Fruit fly (Drosophila melanogaster) whole organism, prepupa: ENCODE measurements around the gene Shmt.

Experiments
- Blimp-1 ChIP-seq: fragments of 200-800 bp; sonication (Bioruptor generic); optimal IDR thresholded peaks from 3 replicates; lab custom pipeline; 2017; ENCODE audit warnings: missing biosample characterization, missing genetic modification characterization, mild to moderate bottlenecking, moderate library complexity, missing genetic modification reagents
- CG10631 ChIP-seq: fragments of 200-800 bp; sonication (Bioruptor generic); optimal IDR thresholded peaks from 2 replicates; lab custom pipeline; 2016; ENCODE audit warnings: missing biosample characterization, missing genetic modification characterization
- CG10669 ChIP-seq: fragments of 200-800 bp; sonication (Bioruptor generic); optimal IDR thresholded peaks from 3 replicates; lab custom pipeline; 2018; ENCODE audit warnings: missing biosample characterization, mild to moderate bottlenecking, missing genetic modification characterization, moderate library complexity
- CG11294 ChIP-seq: fragments of 200-800 bp; sonication (Bioruptor generic); IDR thresholded peaks from 2 replicates; pipeline ENCODE4 v1.3.6; 2022; ENCODE audit warnings: missing biosample characterization, missing genetic modification characterization
- CG11902 ChIP-seq: fragments of 200-800 bp; sonication (Bioruptor generic); optimal IDR thresholded peaks from 3 replicates; lab custom pipeline; 2016; ENCODE audit warnings: missing biosample characterization, missing genetic modification characterization
- CG15336 ChIP-seq: fragments of 200-800 bp; sonication (Bioruptor generic); IDR thresholded peaks from 2 replicates; pipeline ENCODE4 v1.3.6; 2022; ENCODE audit warnings: missing biosample characterization, missing genetic modification characterization
- CG16779 ChIP-seq: fragments of 200-800 bp; sonication (Bioruptor generic); optimal IDR thresholded peaks from 3 replicates; lab custom pipeline; 2017; ENCODE audit warnings: missing biosample characterization, mild to moderate bottlenecking, missing genetic modification characterization
- CG3032 ChIP-seq: fragments of 200-800 bp; optimal IDR thresholded peaks from 2 replicates; lab custom pipeline; 2019; ENCODE audit warnings: missing biosample characterization, mild to moderate bottlenecking, missing genetic modification characterization, moderate library complexity
- CG31627 ChIP-seq: fragments of 200-800 bp; sonication (Bioruptor generic); optimal IDR thresholded peaks from 3 replicates; lab custom pipeline; 2016; ENCODE audit warnings: missing biosample characterization, missing genetic modification characterization
- CG32006 ChIP-seq: fragments of 200-800 bp; sonication (Bioruptor generic); optimal IDR thresholded peaks from 3 replicates; lab custom pipeline; 2017; ENCODE audit warnings: missing biosample characterization, mild to moderate bottlenecking, missing genetic modification characterization
- CG34406 ChIP-seq: fragments of 200-800 bp; sonication (Bioruptor generic); optimal IDR thresholded peaks from 3 replicates; lab custom pipeline; 2016; ENCODE audit warnings: missing biosample characterization, missing genetic modification characterization
- CG3919 ChIP-seq: fragments of 200-800 bp; sonication (Bioruptor generic); optimal IDR thresholded peaks from 3 replicates; lab custom pipeline; 2016; ENCODE audit warnings: missing biosample characterization, missing genetic modification characterization
- CG6163 ChIP-seq: fragments of 200-800 bp; sonication (Bioruptor generic); IDR thresholded peaks from 3 replicates; pipeline ENCODE4 v1.3.6; 2022; ENCODE audit warnings: missing biosample characterization, missing genetic modification characterization
- CG6276 ChIP-seq: fragments of 200-800 bp; sonication (Bioruptor generic); optimal IDR thresholded peaks from 2 replicates; lab custom pipeline; 2017; ENCODE audit warnings: missing biosample characterization, mild to moderate bottlenecking, missing genetic modification characterization
- CG6808 ChIP-seq: fragments of 200-800 bp; sonication (Bioruptor generic); optimal IDR thresholded peaks from 3 replicates; lab custom pipeline; 2017; ENCODE audit warnings: missing biosample characterization, missing genetic modification characterization, mild to moderate bottlenecking, moderate library complexity, missing genetic modification reagents
- CG6854 ChIP-seq: fragments of 200-800 bp; sonication (Bioruptor generic); optimal IDR thresholded peaks from 2 replicates; lab custom pipeline; 2017; ENCODE audit warnings: missing biosample characterization, mild to moderate bottlenecking, missing genetic modification characterization
- CG7368 ChIP-seq: fragments of 200-800 bp; sonication (Bioruptor generic); optimal IDR thresholded peaks from 3 replicates; lab custom pipeline; 2016; ENCODE audit warnings: missing biosample characterization, missing genetic modification characterization
- CG8119 ChIP-seq: fragments of 200-800 bp; sonication (Bioruptor generic); IDR thresholded peaks from 3 replicates; pipeline ENCODE4 v1.3.6; 2022; ENCODE audit warnings: missing biosample characterization, missing genetic modification characterization
- CG8632 ChIP-seq: fragments of 200-800 bp; sonication (Bioruptor generic); optimal IDR thresholded peaks from 3 replicates; lab custom pipeline; 2016; ENCODE audit warnings: missing biosample characterization, missing genetic modification characterization
- CG9139 ChIP-seq: fragments of 200-800 bp; sonication (Bioruptor generic); optimal IDR thresholded peaks from 3 replicates; lab custom pipeline; 2017; ENCODE audit warnings: missing biosample characterization, mild to moderate bottlenecking, missing genetic modification characterization
- Eip78C ChIP-seq: fragments of 200-800 bp; sonication (Bioruptor generic); peaks from one replicate; lab custom pipeline; 2016; ENCODE audit warnings: missing biosample characterization, missing genetic modification characterization
- Eip93F ChIP-seq: fragments of 200-800 bp; sonication (Bioruptor generic); optimal IDR thresholded peaks from 2 replicates; lab custom pipeline; 2016; ENCODE audit warnings: missing biosample characterization, mild to moderate bottlenecking, missing genetic modification characterization
- Ets96B ChIP-seq: fragments of 200-800 bp; optimal IDR thresholded peaks from 2 replicates; lab custom pipeline; 2019; ENCODE audit warnings: missing biosample characterization, mild to moderate bottlenecking, missing genetic modification characterization, moderate library complexity
- Gug ChIP-seq: fragments of 200-800 bp; sonication (Bioruptor generic); IDR thresholded peaks from 2 replicates; pipeline ENCODE4 v1.3.6; 2022; ENCODE audit warnings: missing biosample characterization, missing genetic modification characterization
- Hr39 ChIP-seq: fragments of 200-800 bp; sonication (Bioruptor generic); optimal IDR thresholded peaks from 2 replicates; lab custom pipeline; 2016; ENCODE audit warnings: missing biosample characterization, missing genetic modification characterization
- Met ChIP-seq: fragments of 200-800 bp; sonication (Bioruptor generic); optimal IDR thresholded peaks from 3 replicates; lab custom pipeline; 2016; ENCODE audit warnings: missing biosample characterization, missing genetic modification characterization
- Sox102F ChIP-seq: fragments of 200-800 bp; sonication (Bioruptor generic); optimal IDR thresholded peaks from 2 replicates; lab custom pipeline; 2016; ENCODE audit warnings: missing biosample characterization, mild to moderate bottlenecking, missing genetic modification characterization
- Sox14 ChIP-seq: fragments of 200-800 bp; sonication (Bioruptor generic); optimal IDR thresholded peaks from 3 replicates; lab custom pipeline; 2016; ENCODE audit warnings: missing biosample characterization, missing genetic modification characterization
- achi ChIP-seq: fragments of 200-800 bp; sonication (Bioruptor generic); optimal IDR thresholded peaks from 3 replicates; lab custom pipeline; 2016; ENCODE audit warnings: missing biosample characterization, missing genetic modification characterization
- acj6 ChIP-seq: fragments of 200-800 bp; sonication (Bioruptor generic); optimal IDR thresholded peaks from 3 replicates; lab custom pipeline; 2016; ENCODE audit warnings: missing biosample characterization, missing genetic modification characterization
- cyc ChIP-seq: fragments of 200-800 bp; sonication (Bioruptor generic); optimal IDR thresholded peaks from 3 replicates; lab custom pipeline; 2016; ENCODE audit warnings: missing biosample characterization, missing genetic modification characterization
- dsx ChIP-seq: fragments of 200-800 bp; optimal IDR thresholded peaks from 3 replicates; lab custom pipeline; 2019; ENCODE audit warnings: missing biosample characterization, mild to moderate bottlenecking, missing genetic modification characterization, moderate library complexity; ENCODE audit not compliant: poor library complexity, severe bottlenecking
- eg ChIP-seq: fragments of 200-800 bp; sonication (Bioruptor generic); IDR thresholded peaks from 3 replicates; pipeline ENCODE4 v1.3.6; 2022; ENCODE audit warnings: missing biosample characterization, missing genetic modification characterization
- esn ChIP-seq: fragments of 200-800 bp; sonication (Bioruptor generic); optimal IDR thresholded peaks from 2 replicates; lab custom pipeline; 2016; ENCODE audit warnings: missing biosample characterization, mild to moderate bottlenecking, missing genetic modification characterization, moderate library complexity
- fd59A ChIP-seq: fragments of 200-800 bp; sonication (Bioruptor generic); optimal IDR thresholded peaks from 2 replicates; lab custom pipeline; 2017; ENCODE audit warnings: missing biosample characterization, mild to moderate bottlenecking, missing genetic modification characterization, missing genetic modification reagents
- fkh ChIP-seq: fragments of 200-800 bp; sonication (Bioruptor generic); optimal IDR thresholded peaks from 3 replicates; lab custom pipeline; 2017; ENCODE audit warnings: missing biosample characterization, mild to moderate bottlenecking, missing genetic modification characterization, moderate library complexity
- net ChIP-seq: fragments of 200-800 bp; sonication (Bioruptor generic); optimal IDR thresholded peaks from 3 replicates; lab custom pipeline; 2016; ENCODE audit warnings: missing biosample characterization, missing genetic modification characterization
- pdm3 ChIP-seq: fragments of 200-800 bp; sonication (Bioruptor generic); optimal IDR thresholded peaks from 3 replicates; lab custom pipeline; 2016; ENCODE audit warnings: missing biosample characterization, missing genetic modification characterization
- salr ChIP-seq, 2 experiments: fragments of 200-800 bp; sonication (Bioruptor generic); optimal IDR thresholded peaks; 3 replicates each; lab custom pipeline; 2016 to 2018; ENCODE audit warnings: missing biosample characterization in 2 of 2, missing genetic modification characterization in 2 of 2, mild to moderate bottlenecking in 1 of 2
- ss ChIP-seq, 2 experiments: fragments of 200-800 bp; sonication (Bioruptor generic); optimal IDR thresholded peaks; 2 replicates in 1 of 2; 3 replicates in 1 of 2; lab custom pipeline; 2017 to 2018; ENCODE audit warnings: mild to moderate bottlenecking in 2 of 2, missing biosample characterization in 2 of 2, missing genetic modification characterization in 2 of 2, moderate library complexity in 1 of 2
- svp ChIP-seq: fragments of 200-800 bp; sonication (Bioruptor generic); peaks from one replicate; lab custom pipeline; 2016; ENCODE audit warnings: missing biosample characterization, missing genetic modification characterization
- topi ChIP-seq: fragments of 200-800 bp; sonication (Bioruptor generic); optimal IDR thresholded peaks from 3 replicates; lab custom pipeline; 2016; ENCODE audit warnings: missing biosample characterization, missing genetic modification characterization
- vri ChIP-seq: fragments of 200-800 bp; sonication (Bioruptor generic); optimal IDR thresholded peaks from 3 replicates; lab custom pipeline; 2016; ENCODE audit warnings: missing biosample characterization, mild to moderate bottlenecking, missing genetic modification characterization

Gene Shmt

DNA sequence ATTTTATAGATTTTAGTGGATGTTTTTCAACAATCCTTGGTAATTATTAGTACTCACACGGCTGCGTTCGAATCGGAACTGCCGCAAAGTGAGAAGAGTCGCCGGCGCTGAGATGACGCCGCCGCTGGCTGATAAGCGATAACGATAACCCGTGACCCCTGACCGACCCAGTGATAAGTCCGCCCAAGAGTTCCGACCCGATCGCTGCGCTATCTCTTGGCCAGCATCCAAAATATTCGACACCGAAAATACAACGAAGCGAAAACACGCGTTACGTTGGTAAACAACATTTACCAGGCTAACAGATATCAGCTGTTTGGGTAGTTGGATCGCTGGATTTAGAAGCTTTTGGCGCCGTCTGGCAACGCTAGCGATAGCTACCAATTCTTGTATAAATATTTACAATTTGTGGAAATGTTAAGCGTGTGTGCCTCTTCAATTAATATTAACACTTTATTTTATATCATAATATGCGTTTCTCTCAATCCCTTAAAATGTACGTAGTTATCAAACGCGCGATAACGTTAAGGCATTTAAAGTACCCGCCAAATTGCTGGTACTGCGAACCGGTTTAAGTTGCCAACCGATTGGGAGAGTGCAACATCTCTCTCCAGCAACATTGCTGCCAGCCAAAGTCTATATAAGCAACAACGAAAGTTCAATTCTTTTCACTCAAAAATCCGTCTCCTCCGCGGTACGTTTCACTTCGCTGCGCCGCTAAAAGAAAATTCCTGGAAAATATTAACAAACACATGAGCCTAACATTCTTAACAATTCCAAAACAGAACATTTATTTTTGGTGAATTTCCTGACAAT, at the start of gene Shmt, which contains the start of gene CG3726:
TSS of gene Shmt (minus strand) at position 304 of the 816 bp plus-strand sequence.
TSS of gene CG3726 (plus strand) at position 604 of the 816 bp plus-strand sequence.
- TF ChIP-seq CG6854 (GFP tag; lab: Kevin White, UChicago) = peak; percentile 46
- TF ChIP-seq Eip93F (GFP tag; lab: Kevin White, UChicago) = no peak
- peak; percentile 73 for TF ChIP-seq Eip78C (GFP tag; lab: Kevin White, UChicago)
- TF ChIP-seq CG34406 = no peak
- TF ChIP-seq topi (GFP tag; lab: Kevin White, UChicago) = peak; percentile 49
- peak in 1 of 2 experiments; percentile 42 for TF ChIP-seq ss (GFP tag; optimal IDR thresholded peaks at IDR 0.05; lab: Kevin White, UChicago)
- peak; percentile 31 for TF ChIP-seq CG16779 (tag; lab: Kevin White, UChicago)
- no peak for TF ChIP-seq CG6808 (GFP tag; lab: Kevin White, UChicago)
- peak; percentile 14 for TF ChIP-seq CG3919
- TF ChIP-seq Blimp-1 (GFP tag; lab: Kevin White, UChicago) = no peak
- TF ChIP-seq Met (GFP tag; lab: Kevin White, UChicago) = no peak
- TF ChIP-seq CG3032 (tag; lab: Kevin White, UChicago) = no peak
- no peak for TF ChIP-seq salr (GFP tag; optimal IDR thresholded peaks at IDR 0.05; lab: Kevin White, UChicago)
- no peak for TF ChIP-seq CG15336 (GFP tag; lab: Robert Waterston, UW)
- TF ChIP-seq vri = peak; percentile 17
- TF ChIP-seq fkh (GFP tag; lab: Kevin White, UChicago) = peak; percentile 70
- TF ChIP-seq eg (GFP tag; lab: Robert Waterston, UW) = peak; percentile 52; the same call in 1 of the 3 replicates
- no peak for TF ChIP-seq CG8632 (GFP tag; lab: Kevin White, UChicago)
- peak; percentile 52 for TF ChIP-seq Sox102F (GFP tag; lab: Kevin White, UChicago)
- TF ChIP-seq cyc = no peak
- no peak for TF ChIP-seq achi (GFP tag; lab: Kevin White, UChicago)
- no peak for TF ChIP-seq Gug (GFP tag; lab: Robert Waterston, UW)
- TF ChIP-seq CG11294 (GFP tag; lab: Robert Waterston, UW) = no peak
- peak; percentile 98 for TF ChIP-seq svp (GFP tag; lab: Kevin White, UChicago)
- TF ChIP-seq CG11902 (GFP tag; lab: Kevin White, UChicago) = no peak
- TF ChIP-seq pdm3 (GFP tag; lab: Kevin White, UChicago) = no peak
- peak; percentile 41; the same call in 1 of the 3 replicates for TF ChIP-seq CG6163 (GFP tag; lab: Robert Waterston, UW)
- TF ChIP-seq CG9139 (GFP tag; lab: Kevin White, UChicago) = peak; percentile 43
- no peak for TF ChIP-seq Ets96B
- TF ChIP-seq CG7368 = no peak
- TF ChIP-seq acj6 (GFP tag; lab: Kevin White, UChicago) = no peak
- no peak for TF ChIP-seq Hr39
- peak; percentile 19 for TF ChIP-seq dsx (GFP tag; lab: Kevin White, UChicago)
- TF ChIP-seq CG8119 (GFP tag; lab: Robert Waterston, UW) = peak; percentile 12; the same call in 1 of the 3 replicates
- TF ChIP-seq net = peak; percentile 21
- TF ChIP-seq CG10631 = no peak
- TF ChIP-seq, all 60 proteins: peak for 16

DNA sequence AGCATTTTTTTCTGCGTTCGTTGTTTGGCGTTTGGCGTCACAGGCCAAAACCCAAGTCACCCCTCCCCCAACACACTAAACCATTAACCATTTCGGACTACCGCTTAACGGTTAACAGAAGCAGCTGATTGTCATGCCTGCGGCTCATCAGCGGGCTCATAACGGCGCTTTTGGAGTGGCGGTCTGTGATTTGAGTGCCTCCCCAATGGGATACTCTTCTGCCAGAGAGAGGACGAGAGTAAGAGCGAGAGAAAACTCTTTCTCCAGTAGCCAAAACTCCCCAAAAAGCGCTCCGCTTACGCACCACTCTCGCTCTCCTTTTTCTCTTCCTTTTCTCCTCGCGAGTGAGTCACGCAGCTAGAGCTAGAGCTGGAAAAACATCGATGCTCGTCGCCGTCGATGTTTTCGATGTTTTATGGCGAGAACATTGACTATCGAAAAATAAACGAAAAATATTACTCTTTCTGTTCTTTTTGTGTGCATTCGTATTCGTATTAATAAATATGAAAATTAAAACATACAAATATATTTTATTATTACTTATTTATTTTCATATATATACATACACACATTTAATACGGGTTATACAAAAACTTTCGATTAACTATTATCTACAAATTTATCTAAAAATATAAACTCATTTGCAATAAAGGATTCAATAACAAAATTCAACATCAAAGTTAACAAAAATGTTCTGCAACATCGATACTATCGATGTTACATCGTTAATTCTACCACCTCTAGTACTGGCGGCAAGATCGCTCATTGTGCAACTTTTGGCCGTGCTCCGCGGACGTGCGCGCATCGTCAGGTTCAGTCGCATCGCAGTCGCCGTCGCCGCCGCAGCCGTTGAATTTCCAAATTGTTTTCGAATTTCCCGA, 49.2 kb upstream of the Shmt start, which contains the start of gene Grip:
TSS of gene Grip (plus strand) at position 763 of the 881 bp plus-strand sequence.
- TF ChIP-seq CG6808 (GFP tag; lab: Kevin White, UChicago) (peak; percentile 11), acj6 (GFP tag; lab: Kevin White, UChicago) (peak; percentile 22), net (peak; percentile 7), vri (no peak), CG10669 (GFP tag; lab: Kevin White, UChicago) (no peak), fd59A (GFP tag; lab: Kevin White, UChicago) (no peak), CG34406 (peak; percentile 25), CG6276 (no peak), pdm3 (GFP tag; lab: Kevin White, UChicago) (peak; percentile 29), esn (GFP tag; lab: Kevin White, UChicago) (peak; percentile 37), CG31627 (GFP tag; lab: Kevin White, UChicago) (no peak), dsx (GFP tag; lab: Kevin White, UChicago) (peak; percentile 17), achi (GFP tag; lab: Kevin White, UChicago) (peak; percentile 35), CG3032 (tag; lab: Kevin White, UChicago) (peak; percentile 30), CG3919 (peak; percentile 20), CG32006 (peak; percentile 52), ss (GFP tag; optimal IDR thresholded peaks at IDR 0.05; lab: Kevin White, UChicago) (peak; percentile 12 to 22), salr (GFP tag; optimal IDR thresholded peaks at IDR 0.05; lab: Kevin White, UChicago) (peak in 1 of 2 experiments; percentile 46), eg (GFP tag; lab: Robert Waterston, UW) (0 out of 3 replicates have a peak, but pooled peaks have one; percentile 21), Met (GFP tag; lab: Kevin White, UChicago) (peak; percentile 4), Eip78C (GFP tag; lab: Kevin White, UChicago) (peak; percentile 62), CG8119 (GFP tag; lab: Robert Waterston, UW) (no peak), Sox14 (no peak), CG10631 (peak; percentile 45)
